Fruit fly (Drosophila melanogaster): ENCODE measurements around the gene dan.

Gene dan

dm6 chr3R:25193726-25194204 lies 9.6 kb downstream of the dan start, which contains the start of gene lobo (continued):
- peak; percentile 12 for TF ChIP-seq ERR (GFP tag; optimal IDR thresholded peaks at IDR 0.05)
- peak; percentile 42 for TF ChIP-seq emc (GFP tag; optimal IDR thresholded peaks at IDR 0.05)
- peak; percentile 56 to 69 for TF ChIP-seq chif (GFP tag; optimal IDR thresholded peaks at IDR 0.05)
- TF ChIP-seq CG1603 (tag; optimal IDR thresholded peaks at IDR 0.05), result peak; percentile 74
- peak; percentile 43 for TF ChIP-seq CG15514 (GFP tag; optimal IDR thresholded peaks at IDR 0.05)
- TF ChIP-seq otp (GFP tag; IDR thresholded peaks at IDR 0.05), result peak; percentile 84
- TF ChIP-seq sob (GFP tag; IDR thresholded peaks at IDR 0.05), result peak; percentile 78
- TF ChIP-seq CG2199 (GFP tag; IDR thresholded peaks at IDR 0.05), result peak; percentile 90
- TF ChIP-seq CG4424 (GFP tag; optimal IDR thresholded peaks at IDR 0.05), result peak; percentile 48
- TF ChIP-seq CG16863 (GFP tag; optimal IDR thresholded peaks at IDR 0.05), result peak; percentile 0
- peak; percentile 57 for TF ChIP-seq nmo (GFP tag; optimal IDR thresholded peaks at IDR 0.05)
- no peak for TF ChIP-seq peb (GFP tag; IDR thresholded peaks at IDR 0.05)
- 0 out of 3 replicates have a peak, but pooled peaks have one; percentile 42 for TF ChIP-seq Dbx (GFP tag; IDR thresholded peaks at IDR 0.05)
- peak; percentile 54 for TF ChIP-seq amos (GFP tag; IDR thresholded peaks at IDR 0.05; ENCODE audit: partially characterized antibody)
- no peak for TF ChIP-seq HLHmδ (GFP tag; optimal IDR thresholded peaks at IDR 0.05)
- TF ChIP-seq Spps (tag; optimal IDR thresholded peaks at IDR 0.05), result no peak
- peak; percentile 20 for TF ChIP-seq Fer2 (tag; optimal IDR thresholded peaks at IDR 0.05)
- TF ChIP-seq Adf1 (GFP tag; IDR thresholded peaks at IDR 0.05), result peak; percentile 48
- no peak for TF ChIP-seq CG17359 (tag; optimal IDR thresholded peaks at IDR 0.05)
- no peak for TF ChIP-seq gem (tag; optimal IDR thresholded peaks at IDR 0.05)
- TF ChIP-seq ftz-f1 (GFP tag; optimal IDR thresholded peaks at IDR 0.05), result peak; percentile 10
- no peak for TF ChIP-seq zen2 (GFP tag; IDR thresholded peaks at IDR 0.05; ENCODE audit: partially characterized antibody)
- no peak for TF ChIP-seq Ravus (GFP tag; IDR thresholded peaks at IDR 0.05)
- TF ChIP-seq CG9215 (GFP tag; IDR thresholded peaks at IDR 0.05), result peak; percentile 42
- peak; percentile 78 for TF ChIP-seq Rfx (GFP tag; IDR thresholded peaks at IDR 0.05)
- TF ChIP-seq crol (GFP tag; IDR thresholded peaks at IDR 0.05), result no peak
- peak; percentile 4 for TF ChIP-seq YL-1 (GFP tag; optimal IDR thresholded peaks at IDR 0.05)
- peak in 1 of 2 experiments; percentile 50 for TF ChIP-seq Dfd (GFP tag; optimal IDR thresholded peaks at IDR 0.05)
- TF ChIP-seq Opbp (GFP tag; IDR thresholded peaks at IDR 0.05; ENCODE audit: partially characterized antibody), result no peak
- TF ChIP-seq cato (GFP tag; optimal IDR thresholded peaks at IDR 0.05; ENCODE audit: borderline replicate concordance), result peak; percentile 34
- peak; percentile 45 for TF ChIP-seq CG14441 (GFP tag; IDR thresholded peaks at IDR 0.05)
- TF ChIP-seq CG3847 (GFP tag; IDR thresholded peaks at IDR 0.05), result peak; percentile 79
- peak; percentile 68 for TF ChIP-seq CG34376 (GFP tag; optimal IDR thresholded peaks at IDR 0.05)
- no peak for TF ChIP-seq Sox102F (GFP tag; optimal IDR thresholded peaks at IDR 0.05)
- peak; percentile 54 for TF ChIP-seq dm (GFP tag; optimal IDR thresholded peaks at IDR 0.05)
- TF ChIP-seq CG8388 (GFP tag; optimal IDR thresholded peaks at IDR 0.05), result peak; percentile 8
- 0 out of 2 replicates have a peak, but pooled peaks have one; percentile 16 for TF ChIP-seq CG32772 (GFP tag; IDR thresholded peaks at IDR 0.05)
- TF ChIP-seq Chrac-16 (GFP tag; optimal IDR thresholded peaks at IDR 0.05), result peak; percentile 1
- TF ChIP-seq CG5180 (GFP tag; optimal IDR thresholded peaks at IDR 0.05), result peak; percentile 35
- TF ChIP-seq CG4707 (GFP tag; optimal IDR thresholded peaks at IDR 0.05), result peak; percentile 8
- TF ChIP-seq H2.0 (GFP tag; IDR thresholded peaks at IDR 0.05), result peak; percentile 54
- TF ChIP-seq CG10321 (GFP tag; IDR thresholded peaks at IDR 0.05), result peak; percentile 44; the same call in 1 of the 2 replicates
- peak; percentile 69 for TF ChIP-seq yki (optimal IDR thresholded peaks at IDR 0.05)
- TF ChIP-seq HmgD (GFP tag; optimal IDR thresholded peaks at IDR 0.05), result peak; percentile 86
- TF ChIP-seq CG12942 (GFP tag; optimal IDR thresholded peaks at IDR 0.05), result no peak
- peak; percentile 14 for TF ChIP-seq CG8924 (tag; optimal IDR thresholded peaks at IDR 0.05)
- peak; percentile 97 for TF ChIP-seq Ets65A (GFP tag)
- TF ChIP-seq CG17328 (GFP tag; IDR thresholded peaks at IDR 0.05), result peak; percentile 78
- peak; percentile 10 for TF ChIP-seq Antp (GFP tag; optimal IDR thresholded peaks at IDR 0.05)
- TF ChIP-seq lola (GFP tag; optimal IDR thresholded peaks at IDR 0.05), result peak in 1 of 3 experiments; percentile 50
- TF ChIP-seq CG34224 (GFP tag; IDR thresholded peaks at IDR 0.05; ENCODE audit: partially characterized antibody), result no peak

All from whole organism, embryonic.